Worm (Caenorhabditis elegans) whole organism, L2 larva: ENCODE results near the gene ajm-1.

ENCODE experiments used
- C34F6.9 ChIP-seq: fragments of 150-350 bp; optimal IDR thresholded peaks from 2 replicates; lab custom pipeline; 2014; ENCODE audit warnings: missing biosample characterization, missing genetic modification characterization
- F13H6.1 ChIP-seq: sonication (generic microtip); optimal IDR thresholded peaks from 2 replicates; lab custom pipeline; 2016; ENCODE audit warnings: missing genetic modification characterization, missing compliant biosample characterization
- ZK546.5 ChIP-seq: sonication (generic microtip); optimal IDR thresholded peaks from 2 replicates; lab custom pipeline; 2017; ENCODE audit warnings: missing biosample characterization, missing genetic modification characterization
- aly-2 ChIP-seq: fragments of 150-350 bp; optimal IDR thresholded peaks from 2 replicates; lab custom pipeline; 2014; ENCODE audit warnings: missing biosample characterization, missing genetic modification characterization
- dmd-4 ChIP-seq: sonication (generic microtip); optimal IDR thresholded peaks from 2 replicates; lab custom pipeline; 2017; ENCODE audit warnings: missing biosample characterization, missing genetic modification characterization
- elt-1 ChIP-seq: fragments of 150-350 bp; optimal IDR thresholded peaks from 2 replicates; lab custom pipeline; 2014; ENCODE audit warnings: missing biosample characterization, missing genetic modification characterization
- fos-1 ChIP-seq: fragments of 150-350 bp; optimal IDR thresholded peaks from 2 replicates; lab custom pipeline; 2014; ENCODE audit warnings: missing biosample characterization, missing genetic modification characterization
- lin-11 ChIP-seq: fragments of 150-350 bp; sonication (generic microtip); optimal IDR thresholded peaks from 2 replicates; lab custom pipeline; 2014; ENCODE audit warnings: missing biosample characterization, missing genetic modification characterization, inconsistent platforms, mixed read lengths
- nhr-12 ChIP-seq: fragments of 150-350 bp; optimal IDR thresholded peaks from 2 replicates; lab custom pipeline; 2014; ENCODE audit warnings: missing biosample characterization, missing genetic modification characterization
- sem-4 ChIP-seq: fragments of 150-350 bp; optimal IDR thresholded peaks from 2 replicates; lab custom pipeline; 2014; ENCODE audit warnings: missing biosample characterization, missing genetic modification reagents, missing genetic modification characterization
- skn-1 ChIP-seq: sonication (generic microtip); optimal IDR thresholded peaks from 2 replicates; lab custom pipeline; 2017; ENCODE audit warnings: missing biosample characterization, missing genetic modification characterization
- unc-62 ChIP-seq: fragments of 150-350 bp; optimal IDR thresholded peaks from 2 replicates; lab custom pipeline; 2014; ENCODE audit warnings: missing biosample characterization, missing genetic modification reagents, missing genetic modification characterization
- zag-1 ChIP-seq: fragments of 150-350 bp; optimal IDR thresholded peaks from 2 replicates; lab custom pipeline; 2014; ENCODE audit warnings: missing biosample characterization, missing genetic modification characterization

ce11 chrX:9107866-9108265, 25.1 kb downstream of the ajm-1 start:
- TF ChIP-seq lin-11 (tag; lab: Kevin White, UChicago) (no peak), unc-62 (no peak), C34F6.9 (no peak), aly-2 (tag; lab: Kevin White, UChicago) (no peak), nhr-12 (tag; lab: Kevin White, UChicago) (no peak), zag-1 (tag; lab: Kevin White, UChicago) (no peak), sem-4 (tag; lab: Kevin White, UChicago) (no peak), elt-1 (tag; lab: Kevin White, UChicago) (no peak), skn-1 (no peak), F13H6.1 (tag; lab: Kevin White, UChicago) (no peak), fos-1 (no peak), dmd-4 (no peak), ZK546.5 (tag; lab: Kevin White, UChicago) (no peak)
